Worm (Caenorhabditis elegans) whole organism, young adult: ENCODE measurements around the gene dnj-26.

Experiments
- B0019.2 ChIP-seq: fragments of 200-800 bp; sonication (Bioruptor generic); conservative IDR thresholded peaks from 2 replicates; pipeline ENCODE4 v1.3.6; 2022; ENCODE audit warnings: missing genetic modification reagents, missing genetic modification characterization, missing compliant biosample characterization
- C06A6.2 ChIP-seq: fragments of 200-800 bp; sonication (Bioruptor generic); conservative IDR thresholded peaks from 2 replicates; pipeline ENCODE4 v1.3.6; 2022; ENCODE audit warnings: missing genetic modification characterization, missing compliant biosample characterization
- C17E4.6 ChIP-seq: fragments of 200-800 bp; sonication (Bioruptor generic); IDR thresholded peaks from 2 replicates; pipeline ENCODE4 v1.3.6; 2022; ENCODE audit warnings: missing genetic modification reagents, missing genetic modification characterization, missing compliant biosample characterization
- F23B12.7 ChIP-seq: sonication (generic microtip); optimal IDR thresholded peaks from 2 replicates; lab custom pipeline; 2017; ENCODE audit warnings: missing genetic modification characterization, mild to moderate bottlenecking, missing compliant biosample characterization, antibody characterized with exemption, moderate library complexity; ENCODE audit not compliant: insufficient read depth
- F37B4.10 ChIP-seq: fragments of 200-800 bp; sonication (Bioruptor generic); IDR thresholded peaks from 2 replicates; pipeline ENCODE4 v1.3.6; 2022; ENCODE audit warnings: missing genetic modification characterization, missing compliant biosample characterization
- F39B2.1 ChIP-seq: fragments of 200-800 bp; sonication (Bioruptor generic); IDR thresholded peaks from 2 replicates; pipeline ENCODE4 v1.3.6; 2022; ENCODE audit warnings: missing genetic modification reagents, missing genetic modification characterization, missing compliant biosample characterization
- F49E8.2 ChIP-seq: sonication (generic microtip); optimal IDR thresholded peaks from 3 replicates; lab custom pipeline; 2017; ENCODE audit warnings: missing genetic modification characterization, mild to moderate bottlenecking, missing compliant biosample characterization, antibody characterized with exemption, moderate library complexity; ENCODE audit not compliant: insufficient read depth
- F57C9.4 ChIP-seq: sonication (generic microtip); optimal IDR thresholded peaks from 2 replicates; lab custom pipeline; 2017; ENCODE audit warnings: mild to moderate bottlenecking, missing genetic modification characterization, missing compliant biosample characterization
- K12H6.12 ChIP-seq: fragments of 200-800 bp; sonication (Bioruptor generic); optimal IDR thresholded peaks from 2 replicates; lab custom pipeline; 2018; ENCODE audit warnings: mild to moderate bottlenecking, missing genetic modification characterization, missing compliant biosample characterization
- T07F8.4 ChIP-seq: sonication (generic microtip); optimal IDR thresholded peaks from 2 replicates; lab custom pipeline; 2016; ENCODE audit warnings: mild to moderate bottlenecking, missing genetic modification characterization, moderate library complexity, missing compliant biosample characterization
- ZK185.1 ChIP-seq: sonication (generic microtip); optimal IDR thresholded peaks from 2 replicates; lab custom pipeline; 2016; ENCODE audit warnings: mild to moderate bottlenecking, missing genetic modification characterization, missing compliant biosample characterization; ENCODE audit not compliant: poor library complexity, severe bottlenecking
- ama-1 ChIP-seq, 3 experiments: fragments of 150-350 bp in 1 of 3; sonication (generic microtip) in 2 of 3; optimal IDR thresholded peaks; 2 replicates each; lab custom pipeline; 2014 to 2018; ENCODE audit warnings: missing biosample characterization in 2 of 3, missing genetic modification characterization in 2 of 3, missing genetic modification reagents in 2 of 3
- athp-1 ChIP-seq: sonication (generic microtip); optimal IDR thresholded peaks from 2 replicates; lab custom pipeline; 2017; ENCODE audit warnings: mild to moderate bottlenecking, missing genetic modification characterization, missing compliant biosample characterization
- attf-6 ChIP-seq: fragments of 200-800 bp; sonication (Bioruptor generic); IDR thresholded peaks from 2 replicates; pipeline ENCODE4 v1.3.6; 2022; ENCODE audit warnings: missing genetic modification reagents, missing genetic modification characterization, missing compliant biosample characterization
- bed-1 ChIP-seq: fragments of 200-800 bp; sonication (Bioruptor generic); IDR thresholded peaks from 2 replicates; pipeline ENCODE4 v1.3.6; 2022; ENCODE audit warnings: missing genetic modification reagents, missing genetic modification characterization, missing compliant biosample characterization
- ceh-27 ChIP-seq: fragments of 200-800 bp; sonication (Bioruptor generic); optimal IDR thresholded peaks from 2 replicates; lab custom pipeline; 2018; ENCODE audit warnings: mild to moderate bottlenecking, missing genetic modification characterization, moderate library complexity, missing compliant biosample characterization
- ceh-58 ChIP-seq: fragments of 200-800 bp; sonication (Bioruptor generic); IDR thresholded peaks from 2 replicates; pipeline ENCODE4 v1.3.6; 2022; ENCODE audit warnings: missing genetic modification characterization, missing compliant biosample characterization
- ceh-79 ChIP-seq: sonication (generic microtip); optimal IDR thresholded peaks from 2 replicates; lab custom pipeline; 2017; ENCODE audit warnings: mild to moderate bottlenecking, missing genetic modification characterization, missing compliant biosample characterization
- ceh-91 ChIP-seq: fragments of 200-800 bp; sonication (Bioruptor generic); IDR thresholded peaks from 2 replicates; pipeline ENCODE4 v1.3.6; 2022; ENCODE audit warnings: missing genetic modification reagents, missing genetic modification characterization, missing compliant biosample characterization
- chd-7 ChIP-seq: sonication (generic microtip); optimal IDR thresholded peaks from 2 replicates; lab custom pipeline; 2016; ENCODE audit warnings: mild to moderate bottlenecking, missing genetic modification characterization, moderate library complexity, missing compliant biosample characterization
- dox-1 ChIP-seq: fragments of 200-800 bp; sonication (Bioruptor generic); IDR thresholded peaks from 2 replicates; pipeline ENCODE4 v1.3.6; 2022; ENCODE audit warnings: missing genetic modification reagents, missing genetic modification characterization, missing compliant biosample characterization
- fkh-3 ChIP-seq: sonication (generic microtip); optimal IDR thresholded peaks from 2 replicates; lab custom pipeline; 2016; ENCODE audit warnings: mild to moderate bottlenecking, missing genetic modification characterization, missing compliant biosample characterization
- him-1 ChIP-seq: sonication (generic microtip); optimal IDR thresholded peaks from 2 replicates; lab custom pipeline; 2016; ENCODE audit warnings: missing genotype, missing genetic modification reagents, missing genetic modification characterization, missing compliant biosample characterization
- hlh-12 ChIP-seq: sonication (generic microtip); optimal IDR thresholded peaks from 2 replicates; lab custom pipeline; 2016; ENCODE audit warnings: missing genetic modification characterization, missing compliant biosample characterization
- hlh-26 ChIP-seq: fragments of 200-800 bp; sonication (Bioruptor generic); conservative IDR thresholded peaks from 2 replicates; pipeline ENCODE4 v1.3.6; 2022; ENCODE audit warnings: missing genetic modification reagents, missing genetic modification characterization, missing compliant biosample characterization
- hmg-1.2 ChIP-seq: fragments of 200-800 bp; sonication (Bioruptor generic); IDR thresholded peaks from 2 replicates; pipeline ENCODE4 v1.3.6; 2022; ENCODE audit warnings: missing genetic modification reagents, missing genetic modification characterization, missing compliant biosample characterization
- let-526 ChIP-seq: fragments of 200-800 bp; sonication (Bioruptor generic); IDR thresholded peaks from 2 replicates; pipeline ENCODE4 v1.3.6; 2022; ENCODE audit warnings: missing genetic modification reagents, missing genetic modification characterization, missing compliant biosample characterization
- lin-26 ChIP-seq: fragments of 200-800 bp; sonication (Bioruptor generic); IDR thresholded peaks from 2 replicates; pipeline ENCODE4 v1.3.6; 2022; ENCODE audit warnings: missing genetic modification reagents, missing genetic modification characterization, missing compliant biosample characterization
- lin-40 ChIP-seq: sonication (generic microtip); optimal IDR thresholded peaks from 2 replicates; lab custom pipeline; 2016; ENCODE audit warnings: missing genetic modification characterization, mild to moderate bottlenecking, missing compliant biosample characterization, missing genotype, missing genetic modification reagents
- madf-6 ChIP-seq: fragments of 200-800 bp; sonication (Bioruptor generic); IDR thresholded peaks from 2 replicates; pipeline ENCODE4 v1.3.6; 2022; ENCODE audit warnings: missing genetic modification reagents, missing genetic modification characterization, missing compliant biosample characterization
- mes-4 ChIP-seq: sonication (generic microtip); optimal IDR thresholded peaks from 2 replicates; lab custom pipeline; 2016; ENCODE audit warnings: missing genotype, missing genetic modification characterization, missing compliant biosample characterization
- nfya-1 ChIP-seq: sonication (generic microtip); optimal IDR thresholded peaks from 2 replicates; lab custom pipeline; 2017; ENCODE audit warnings: antibody characterized with exemption, missing compliant biosample characterization, missing genetic modification characterization, borderline replicate concordance; ENCODE audit not compliant: insufficient read depth
- nfyb-1 ChIP-seq: fragments of 200-800 bp; sonication (Bioruptor generic); IDR thresholded peaks from 2 replicates; pipeline ENCODE4 v1.3.6; 2022; ENCODE audit warnings: missing genetic modification reagents, missing genetic modification characterization, missing compliant biosample characterization
- nhr-80 ChIP-seq: sonication (generic microtip); optimal IDR thresholded peaks from 2 replicates; lab custom pipeline; 2016; ENCODE audit warnings: missing genetic modification characterization, missing compliant biosample characterization
- pbrm-1 ChIP-seq: fragments of 200-800 bp; sonication (Bioruptor generic); IDR thresholded peaks from 2 replicates; pipeline ENCODE4 v1.3.6; 2022; ENCODE audit warnings: missing genetic modification reagents, missing genetic modification characterization, missing compliant biosample characterization
- rec-8 ChIP-seq, 2 experiments: sonication (generic microtip); optimal IDR thresholded peaks; 2 replicates each; lab custom pipeline; 2016; ENCODE audit warnings: mild to moderate bottlenecking in 2 of 2, missing genetic modification characterization in 2 of 2, missing genetic modification reagents in 2 of 2, missing genotype in 2 of 2, missing biosample characterization in 1 of 2, missing compliant biosample characterization in 1 of 2, moderate library complexity in 1 of 2
- rpc-1 ChIP-seq, 2 experiments: fragments of 150-350 bp in 1 of 2; sonication (generic microtip) in 1 of 2; optimal IDR thresholded peaks; 2 replicates each; lab custom pipeline; 2014 to 2018; ENCODE audit warnings: missing biosample characterization in 1 of 2, missing genetic modification characterization in 1 of 2, missing genetic modification reagents in 1 of 2, missing genotype in 1 of 2
- snpc-1.1 ChIP-seq: sonication (generic microtip); optimal IDR thresholded peaks from 2 replicates; lab custom pipeline; 2017; ENCODE audit warnings: missing genetic modification characterization, mild to moderate bottlenecking, missing compliant biosample characterization, antibody characterized with exemption, moderate library complexity, missing genotype, missing genetic modification reagents; ENCODE audit not compliant: insufficient read depth
- snpc-4 ChIP-seq, 5 experiments: fragments of 150-350 bp in 1 of 5; sonication (generic microtip) in 4 of 5; optimal IDR thresholded peaks; 2 replicates each; lab custom pipeline; 2014 to 2018; ENCODE audit warnings: missing genetic modification characterization in 5 of 5, missing biosample characterization in 3 of 5, antibody characterized with exemption in 2 of 5, mild to moderate bottlenecking in 2 of 5, missing compliant biosample characterization in 2 of 5, missing genotype in 2 of 5, moderate library complexity in 2 of 5, missing genetic modification reagents in 1 of 5
- unc-130 ChIP-seq: sonication (generic microtip); optimal IDR thresholded peaks from 2 replicates; lab custom pipeline; 2016; ENCODE audit warnings: missing genetic modification reagents, missing genetic modification characterization, missing compliant biosample characterization
- ztf-22 ChIP-seq: fragments of 200-800 bp; sonication (Bioruptor generic); optimal IDR thresholded peaks from 2 replicates; lab custom pipeline; 2018; ENCODE audit warnings: mild to moderate bottlenecking, missing genetic modification characterization, moderate library complexity, missing compliant biosample characterization
- ztf-3 ChIP-seq: fragments of 200-800 bp; sonication (Bioruptor generic); optimal IDR thresholded peaks from 2 replicates; lab custom pipeline; 2018; ENCODE audit warnings: mild to moderate bottlenecking, missing genetic modification characterization, missing compliant biosample characterization

Gene dnj-26

DNA sequence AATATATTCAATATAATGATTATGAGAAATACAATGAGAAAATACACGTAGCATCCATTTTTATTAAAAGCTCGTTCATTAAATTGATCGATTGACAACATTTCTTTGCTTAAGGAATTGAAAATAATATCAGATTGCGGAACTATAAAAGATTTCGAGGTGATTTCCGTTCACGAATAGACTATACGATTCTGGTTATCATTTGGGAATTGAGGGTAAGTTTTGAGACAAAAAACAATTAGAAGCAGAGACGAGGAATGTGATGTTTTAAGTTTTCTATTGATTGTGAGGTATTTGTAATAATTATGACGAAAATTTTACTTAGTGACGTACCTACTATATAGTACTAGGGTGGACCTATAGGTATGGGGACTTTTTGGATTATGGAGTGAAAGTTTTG lies 13.6 kb downstream of the dnj-26 start, which contains the start of gene sre-19:
TSS of gene sre-19 (minus strand) at position 101 of the 400 bp plus-strand sequence.
- TF ChIP-seq ztf-3 = no peak
- TF ChIP-seq, all 124 proteins: peak for 0

DNA sequence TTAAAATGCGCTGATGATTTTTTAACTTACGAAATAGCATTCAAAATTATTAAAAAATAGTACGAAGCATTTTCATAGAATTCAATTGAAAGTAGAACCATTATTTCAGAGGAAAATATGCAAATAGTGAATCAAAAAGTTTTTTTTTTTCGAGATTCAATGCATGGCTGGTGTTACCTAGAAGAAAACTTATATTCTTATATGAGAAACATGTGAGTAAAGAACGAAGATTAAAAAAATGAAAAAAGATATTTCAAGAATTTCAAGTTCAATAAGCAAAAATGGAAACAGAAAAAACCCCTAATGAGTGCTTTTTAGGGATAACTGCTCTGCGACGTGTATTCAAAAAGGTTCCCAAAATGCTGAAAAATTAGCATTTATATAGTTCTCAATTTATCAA lies 16.5 kb downstream of the dnj-26 start, which contains the start of gene sre-16:
TSS of gene sre-16 (minus strand) at position 101 of the 400 bp plus-strand sequence.
- no peak for TF ChIP-seq rec-8 (tag; optimal IDR thresholded peaks at IDR 0.05; lab: Kevin White, UChicago)
- no peak for TF ChIP-seq ceh-91
- TF ChIP-seq snpc-1.1 (tag; lab: Kevin White, UChicago) = no peak
- TF ChIP-seq C17E4.6 = no peak
- TF ChIP-seq, all 124 proteins: peak for 0

DNA sequence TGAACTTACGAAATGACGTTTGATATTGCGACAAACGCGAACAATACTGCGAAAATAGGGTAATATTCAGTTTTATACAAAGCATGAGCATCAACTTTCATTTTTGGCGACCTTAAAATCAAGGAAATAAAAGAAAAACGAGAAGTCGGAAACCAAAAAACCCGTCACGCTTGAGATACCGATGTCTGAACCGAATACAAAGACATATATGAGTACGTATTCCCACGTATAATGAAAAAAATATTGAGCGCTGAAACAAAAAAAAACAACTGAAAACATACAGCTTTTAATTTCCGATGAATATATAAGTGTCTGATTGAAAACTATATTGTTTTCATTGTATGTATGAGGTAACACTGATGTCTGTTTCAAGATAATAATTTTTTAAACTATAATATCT lies 22.8 kb downstream of the dnj-26 start, which contains the start of gene sre-18:
TSS of gene sre-18 (minus strand) at position 101 of the 400 bp plus-strand sequence.
- TF ChIP-seq ztf-22 (GFP tag; lab: Kevin White, UChicago) (no peak), K12H6.12 (tag; lab: Kevin White, UChicago) (no peak), B0019.2 (GFP tag; lab: Robert Waterston, UW) (no peak), ceh-91 (no peak), attf-6 (GFP tag; lab: Robert Waterston, UW) (no peak), ZK185.1 (tag; lab: Kevin White, UChicago) (no peak), let-526 (GFP tag; lab: Robert Waterston, UW) (no peak), ceh-79 (tag; lab: Kevin White, UChicago) (no peak), T07F8.4 (tag; lab: Kevin White, UChicago) (no peak), fkh-3 (tag; lab: Kevin White, UChicago) (no peak), F57C9.4 (no peak), ama-1 (optimal IDR thresholded peaks at IDR 0.05; lab: Kevin White, UChicago) (no peak), ama-1 (GFP tag; optimal IDR thresholded peaks at IDR 0.05; lab: Kevin White, UChicago) (no peak), mes-4 (no peak), nhr-80 (tag; lab: Kevin White, UChicago) (no peak), F49E8.2 (tag; lab: Kevin White, UChicago) (no peak), nfyb-1 (GFP tag; lab: Robert Waterston, UW) (no peak), lin-26 (GFP tag; lab: Robert Waterston, UW) (no peak), F37B4.10 (no peak), him-1 (tag; lab: Kevin White, UChicago) (no peak), snpc-4 (GFP tag; optimal IDR thresholded peaks at IDR 0.05; lab: Kevin White, UChicago) (no peak), snpc-4 (tag; optimal IDR thresholded peaks at IDR 0.05; lab: Kevin White, UChicago) (no peak)

DNA sequence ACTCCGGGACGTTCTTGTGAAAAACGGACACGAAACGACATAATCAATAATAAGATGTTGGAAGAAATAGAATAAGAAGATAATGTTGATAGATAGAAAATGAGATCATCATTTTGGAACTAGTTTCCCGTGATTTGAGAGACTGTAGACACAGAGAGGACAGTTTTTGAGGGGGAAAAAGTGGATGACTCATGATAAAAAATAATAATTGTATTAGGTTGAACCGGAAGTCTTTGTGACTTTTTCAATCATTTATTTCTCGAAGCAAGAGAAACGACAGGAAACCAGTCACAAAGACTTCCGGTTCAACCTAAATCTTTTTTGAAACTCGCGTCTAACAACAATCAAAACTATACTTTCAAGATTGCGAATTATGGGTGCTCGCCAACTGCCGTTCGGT lies 25.5 kb downstream of the dnj-26 start, which contains the start of gene mlt-3:
TSS of gene mlt-3 (minus strand) at position 101 of the 400 bp plus-strand sequence.
- TF ChIP-seq lin-40 (tag; lab: Kevin White, UChicago) = no peak
- no peak for TF ChIP-seq hlh-26 (GFP tag; lab: Robert Waterston, UW)
- no peak for TF ChIP-seq nfya-1 (tag; lab: Kevin White, UChicago)
- TF ChIP-seq F23B12.7 = no peak
- TF ChIP-seq hmg-1.2 = no peak
- no peak for TF ChIP-seq hlh-12
- TF ChIP-seq dox-1 (GFP tag; lab: Robert Waterston, UW) = no peak
- no peak for TF ChIP-seq pbrm-1 (GFP tag; lab: Robert Waterston, UW)
- TF ChIP-seq ceh-58 (GFP tag; lab: Robert Waterston, UW) = no peak
- TF ChIP-seq bed-1 = no peak
- TF ChIP-seq unc-130 (GFP tag; lab: Kevin White, UChicago) = no peak
- no peak for TF ChIP-seq chd-7 (tag; lab: Kevin White, UChicago)
- no peak for TF ChIP-seq F37B4.10
- TF ChIP-seq F39B2.1 (GFP tag; lab: Robert Waterston, UW) = no peak
- no peak for TF ChIP-seq rpc-1 (optimal IDR thresholded peaks at IDR 0.05; lab: Kevin White, UChicago)
- TF ChIP-seq rpc-1 (tag; optimal IDR thresholded peaks at IDR 0.05; lab: Kevin White, UChicago) = no peak
- no peak for TF ChIP-seq athp-1 (tag; lab: Kevin White, UChicago)
- TF ChIP-seq C06A6.2 (GFP tag; lab: Robert Waterston, UW) = no peak
- TF ChIP-seq madf-6 (GFP tag; lab: Robert Waterston, UW) = no peak
- no peak for TF ChIP-seq ceh-91
- no peak for TF ChIP-seq ceh-27 (GFP tag; lab: Kevin White, UChicago)
